Worm (Caenorhabditis elegans) whole organism, midembryonic: Measurements from ENCODE around the gene scc-2.

Experiments used
- cog-1 ChIP-seq: sonication (generic microtip); optimal IDR thresholded peaks from 2 replicates; lab custom pipeline; 2016; ENCODE audit warnings: missing genetic modification characterization, missing compliant biosample characterization
- flt-1 ChIP-seq: fragments of 200-800 bp; sonication (Bioruptor generic); IDR thresholded peaks from 2 replicates; pipeline ENCODE4 v1.3.6; 2022; ENCODE audit warnings: missing genetic modification characterization, missing compliant biosample characterization
- klf-2 ChIP-seq: fragments of 200-800 bp; sonication (Bioruptor generic); conservative IDR thresholded peaks from 2 replicates; pipeline ENCODE4 v1.3.6; 2022; ENCODE audit warnings: missing genetic modification reagents, missing genetic modification characterization, missing compliant biosample characterization
- ref-1 ChIP-seq: fragments of 200-800 bp; sonication (Bioruptor generic); conservative IDR thresholded peaks from 2 replicates; pipeline ENCODE4 v1.3.6; 2022; ENCODE audit warnings: missing genetic modification reagents, missing genetic modification characterization, missing compliant biosample characterization
- tab-1 ChIP-seq: fragments of 200-800 bp; sonication (Bioruptor generic); IDR thresholded peaks from 2 replicates; pipeline ENCODE4 v1.3.6; 2022; ENCODE audit warnings: missing genetic modification characterization, missing compliant biosample characterization
- ztf-23 ChIP-seq: fragments of 200-800 bp; sonication (Bioruptor generic); IDR thresholded peaks from 2 replicates; pipeline ENCODE4 v1.3.6; 2022; ENCODE audit warnings: missing genetic modification reagents, missing genetic modification characterization, missing compliant biosample characterization

- no peak for TF ChIP-seq cog-1 (tag; lab: Kevin White, UChicago)
- no peak for TF ChIP-seq ztf-23
- no peak for TF ChIP-seq ref-1 (GFP tag; lab: Robert Waterston, UW)
- no peak for TF ChIP-seq tab-1 (GFP tag; lab: Robert Waterston, UW)
- TF ChIP-seq flt-1 = no peak
- no peak for TF ChIP-seq klf-2
Measured at ce11 chrII:278636-279035, 15.2 kb upstream of the scc-2 start, which contains the start of gene B0432.8.
